Worm (Caenorhabditis elegans) whole organism, midembryonic: Measurements from ENCODE around the gene H06I04.3.

Source experiments
- T22C8.4 ChIP-seq: fragments of 200-800 bp; sonication (Bioruptor generic); IDR thresholded peaks from 2 replicates; pipeline ENCODE4 v1.3.6; 2022; ENCODE audit warnings: missing genetic modification characterization, missing compliant biosample characterization
- cog-1 ChIP-seq: sonication (generic microtip); optimal IDR thresholded peaks from 2 replicates; lab custom pipeline; 2016; ENCODE audit warnings: missing genetic modification characterization, missing compliant biosample characterization
- klf-2 ChIP-seq: fragments of 200-800 bp; sonication (Bioruptor generic); conservative IDR thresholded peaks from 2 replicates; pipeline ENCODE4 v1.3.6; 2022; ENCODE audit warnings: missing genetic modification reagents, missing genetic modification characterization, missing compliant biosample characterization
- tab-1 ChIP-seq: fragments of 200-800 bp; sonication (Bioruptor generic); IDR thresholded peaks from 2 replicates; pipeline ENCODE4 v1.3.6; 2022; ENCODE audit warnings: missing genetic modification characterization, missing compliant biosample characterization
- ztf-23 ChIP-seq: fragments of 200-800 bp; sonication (Bioruptor generic); IDR thresholded peaks from 2 replicates; pipeline ENCODE4 v1.3.6; 2022; ENCODE audit warnings: missing genetic modification reagents, missing genetic modification characterization, missing compliant biosample characterization

ce11 chrIII:3100593-3101270 lies 30.4 kb downstream of the H06I04.3 start:
- TF ChIP-seq ztf-23 (no peak), T22C8.4 (GFP tag; lab: Robert Waterston, UW) (no peak), cog-1 (no peak), tab-1 (no peak), klf-2 (GFP tag; lab: Robert Waterston, UW) (no peak)
